Fruit fly (Drosophila melanogaster) whole organism, pupa: ENCODE data around the gene CG9673.

ENCODE experiments used
- CG17806 ChIP-seq: fragments of 200-800 bp; sonication (Bioruptor generic); optimal IDR thresholded peaks from 2 replicates; lab custom pipeline; 2018; ENCODE audit warnings: missing biosample characterization, mild to moderate bottlenecking, missing genetic modification characterization, moderate library complexity
- Pif1A ChIP-seq: fragments of 200-800 bp; sonication (Bioruptor generic); optimal IDR thresholded peaks from 3 replicates; lab custom pipeline; 2016; ENCODE audit warnings: missing biosample characterization, missing genetic modification characterization
- Pif1B ChIP-seq: fragments of 200-800 bp; sonication (Bioruptor generic); optimal IDR thresholded peaks from 3 replicates; lab custom pipeline; 2016; ENCODE audit warnings: missing biosample characterization, missing genetic modification characterization
- gl ChIP-seq: fragments of 200-800 bp; sonication (Bioruptor generic); optimal IDR thresholded peaks from 2 replicates; lab custom pipeline; 2018; ENCODE audit warnings: missing biosample characterization, mild to moderate bottlenecking, missing genetic modification characterization
- rn ChIP-seq: fragments of 200-800 bp; sonication (Bioruptor generic); IDR thresholded peaks from 2 replicates; pipeline ENCODE4 v1.3.6; 2022; ENCODE audit warnings: missing biosample characterization, missing genetic modification characterization

DNA sequence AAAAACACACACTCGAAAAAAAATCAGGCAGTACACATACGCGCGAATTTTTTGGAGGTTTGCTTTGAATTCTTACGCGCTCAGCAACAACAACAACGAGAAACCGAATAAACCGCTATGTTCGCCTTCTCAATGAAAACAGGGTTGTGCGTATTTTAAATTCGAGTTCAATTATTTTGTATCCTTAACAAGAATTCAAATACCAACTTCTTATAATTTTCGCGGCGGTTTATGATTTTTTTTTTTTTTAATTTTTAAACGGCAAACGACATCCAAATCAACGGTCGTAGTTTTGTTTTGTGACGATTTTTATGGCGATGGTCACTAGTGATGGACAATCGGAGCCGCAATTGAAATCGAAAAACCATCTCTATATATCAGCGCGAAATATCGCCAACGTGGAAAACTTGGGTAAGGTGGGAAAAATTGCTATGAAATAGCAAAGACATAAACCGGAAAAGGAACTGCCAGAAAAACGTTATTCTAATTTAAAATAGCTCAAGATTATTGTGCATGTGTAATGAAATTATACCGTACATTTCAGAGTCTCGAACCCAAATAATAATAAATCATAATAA, 48.0 kb upstream of the CG9673 start, which contains the start of gene goe:
- TF ChIP-seq rn (GFP tag; lab: Robert Waterston, UW) (no peak), gl (tag; lab: Kevin White, UChicago) (no peak), Pif1B (GFP tag; lab: Kevin White, UChicago) (no peak), Pif1A (GFP tag; lab: Kevin White, UChicago) (no peak), CG17806 (tag; lab: Kevin White, UChicago) (no peak)
